Fruit fly (Drosophila melanogaster): ENCODE results near the gene gskt.

Gene gskt

dm6 chr3R:31381216-31381688 is 9.0 kb downstream of the gskt start:
- no peak for TF ChIP-seq Sin3A (optimal IDR thresholded peaks at IDR 0.05)
- TF ChIP-seq ttk (optimal IDR thresholded peaks at IDR 0.05) = no peak
- no peak for TF ChIP-seq psq (optimal IDR thresholded peaks at IDR 0.05)
- TF ChIP-seq h (optimal IDR thresholded peaks at IDR 0.05) = no peak
- no peak for TF ChIP-seq insv (optimal IDR thresholded peaks at IDR 0.05)
- no peak for TF ChIP-seq Myc (optimal IDR thresholded peaks at IDR 0.05)

- no peak for TF ChIP-seq Myc (optimal IDR thresholded peaks at IDR 0.05)
- no peak for TF ChIP-seq insv (optimal IDR thresholded peaks at IDR 0.05)
- no peak for TF ChIP-seq psq (optimal IDR thresholded peaks at IDR 0.05)
- TF ChIP-seq h (optimal IDR thresholded peaks at IDR 0.05) = no peak
Measured at dm6 chr3R:31381861-31382260, 9.6 kb downstream of the gskt start, which contains the start of gene CG1607. Gene CG1607 (plus strand): TSS chr3R:31382109.

- TF ChIP-seq psq (optimal IDR thresholded peaks at IDR 0.05) (no peak), ttk (optimal IDR thresholded peaks at IDR 0.05) (no peak), Sin3A (optimal IDR thresholded peaks at IDR 0.05) (no peak), h (optimal IDR thresholded peaks at IDR 0.05) (no peak), Myc (optimal IDR thresholded peaks at IDR 0.05) (no peak), insv (optimal IDR thresholded peaks at IDR 0.05) (no peak)
Measured at dm6 chr3R:31384108-31384507, 11.9 kb downstream of the gskt start.

- TF ChIP-seq psq (optimal IDR thresholded peaks at IDR 0.05) = no peak
- no peak for TF ChIP-seq Myc (optimal IDR thresholded peaks at IDR 0.05)
- TF ChIP-seq ttk (optimal IDR thresholded peaks at IDR 0.05) = no peak
- no peak for TF ChIP-seq Sin3A (optimal IDR thresholded peaks at IDR 0.05)
- no peak for TF ChIP-seq insv (optimal IDR thresholded peaks at IDR 0.05)
- no peak for TF ChIP-seq h (optimal IDR thresholded peaks at IDR 0.05)
Measured at dm6 chr3R:31385820-31386330, 13.6 kb downstream of the gskt start.

dm6 chr3R:31393427-31393826 is 21.2 kb downstream of the gskt start, which contains the start of gene CG31204:
Gene CG31204 (minus strand): TSS chr3R:31393527.
- TF ChIP-seq h (optimal IDR thresholded peaks at IDR 0.05) (no peak), Sin3A (optimal IDR thresholded peaks at IDR 0.05) (no peak), Myc (optimal IDR thresholded peaks at IDR 0.05) (no peak), ttk (optimal IDR thresholded peaks at IDR 0.05) (no peak), psq (optimal IDR thresholded peaks at IDR 0.05) (no peak), insv (optimal IDR thresholded peaks at IDR 0.05) (no peak)

dm6 chr3R:31395222-31395831 is 23.1 kb downstream of the gskt start, which contains the start of the genes Ugt35D1 and Gcn2:
Gene Ugt35D1 (minus strand): TSS chr3R:31395304.
Gene Gcn2 (plus strand): TSS chr3R:31395660.
- TF ChIP-seq Sin3A (optimal IDR thresholded peaks at IDR 0.05) (no peak), h (optimal IDR thresholded peaks at IDR 0.05) (no peak), insv (optimal IDR thresholded peaks at IDR 0.05) (no peak), ttk (optimal IDR thresholded peaks at IDR 0.05) (no peak), Myc (optimal IDR thresholded peaks at IDR 0.05) (no peak), psq (optimal IDR thresholded peaks at IDR 0.05) (no peak)

- TF ChIP-seq Sin3A (optimal IDR thresholded peaks at IDR 0.05) (no peak), ttk (optimal IDR thresholded peaks at IDR 0.05) (no peak), insv (optimal IDR thresholded peaks at IDR 0.05) (no peak), h (optimal IDR thresholded peaks at IDR 0.05) (no peak), psq (optimal IDR thresholded peaks at IDR 0.05) (no peak), Myc (optimal IDR thresholded peaks at IDR 0.05) (no peak)
Measured at dm6 chr3R:31404499-31405276, 32.5 kb downstream of the gskt start, which contains the start of gene Gprk2. Gene Gprk2 (plus strand): TSS chr3R:31405245.

- TF ChIP-seq insv (optimal IDR thresholded peaks at IDR 0.05) = no peak
- no peak for TF ChIP-seq Myc (optimal IDR thresholded peaks at IDR 0.05)
- no peak for TF ChIP-seq ttk (optimal IDR thresholded peaks at IDR 0.05)
- no peak for TF ChIP-seq psq (optimal IDR thresholded peaks at IDR 0.05)
- no peak for TF ChIP-seq h (optimal IDR thresholded peaks at IDR 0.05)
- TF ChIP-seq Sin3A (optimal IDR thresholded peaks at IDR 0.05) = no peak
Measured at dm6 chr3R:31405277-31406207, 33.3 kb downstream of the gskt start, which contains the start of gene PNPase. Gene PNPase (minus strand): TSS chr3R:31405452.

dm6 chr3R:31407026-31407654 is 34.9 kb downstream of the gskt start:
- TF ChIP-seq ttk (optimal IDR thresholded peaks at IDR 0.05) = no peak
- no peak for TF ChIP-seq Myc (optimal IDR thresholded peaks at IDR 0.05)
- TF ChIP-seq Sin3A (optimal IDR thresholded peaks at IDR 0.05) = no peak
- no peak for TF ChIP-seq h (optimal IDR thresholded peaks at IDR 0.05)

dm6 chr3R:31409627-31410201 is 37.5 kb downstream of the gskt start:
- TF ChIP-seq Myc (optimal IDR thresholded peaks at IDR 0.05) (no peak), Sin3A (optimal IDR thresholded peaks at IDR 0.05) (no peak), psq (optimal IDR thresholded peaks at IDR 0.05) (no peak), ttk (optimal IDR thresholded peaks at IDR 0.05) (no peak), h (optimal IDR thresholded peaks at IDR 0.05) (no peak), insv (optimal IDR thresholded peaks at IDR 0.05) (no peak)

Data from Kc167 (cell line).